Worm (Caenorhabditis elegans): ENCODE results near the gene rpn-2.

DNA sequence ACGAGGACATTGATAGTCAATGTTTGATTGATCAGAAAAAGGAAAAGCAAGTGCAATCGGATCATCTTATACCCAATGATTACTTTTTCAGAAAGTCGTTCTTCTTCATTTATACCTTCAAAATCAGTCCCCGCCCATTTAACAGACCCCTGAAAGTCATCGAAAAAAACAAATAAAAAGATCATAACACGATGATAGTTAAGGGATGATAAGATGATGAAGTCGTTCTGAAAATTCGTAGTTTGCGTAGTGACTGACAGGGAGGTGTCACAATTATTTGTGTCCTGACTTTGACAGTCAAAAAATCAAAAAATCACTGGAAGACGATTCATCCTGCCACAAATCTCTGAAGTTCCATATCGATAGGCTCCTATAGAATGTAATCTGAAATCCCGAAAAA lies 4.5 kb upstream of the rpn-2 start, which contains the start of gene ugt-66:
- TF ChIP-seq dao-5 (tag; optimal IDR thresholded peaks at IDR 0.05) (no peak), W03F9.2 (tag; optimal IDR thresholded peaks at IDR 0.05) (no peak), him-1 (tag; optimal IDR thresholded peaks at IDR 0.05) (no peak)
